Worm (Caenorhabditis elegans): ENCODE results near the gene C17G10.6.
"Not testable (repeated sequence)": the region's sequence is repeated elsewhere in the genome, so short reads cannot be mapped to it uniquely, and the experiment has no call there.

DNA sequence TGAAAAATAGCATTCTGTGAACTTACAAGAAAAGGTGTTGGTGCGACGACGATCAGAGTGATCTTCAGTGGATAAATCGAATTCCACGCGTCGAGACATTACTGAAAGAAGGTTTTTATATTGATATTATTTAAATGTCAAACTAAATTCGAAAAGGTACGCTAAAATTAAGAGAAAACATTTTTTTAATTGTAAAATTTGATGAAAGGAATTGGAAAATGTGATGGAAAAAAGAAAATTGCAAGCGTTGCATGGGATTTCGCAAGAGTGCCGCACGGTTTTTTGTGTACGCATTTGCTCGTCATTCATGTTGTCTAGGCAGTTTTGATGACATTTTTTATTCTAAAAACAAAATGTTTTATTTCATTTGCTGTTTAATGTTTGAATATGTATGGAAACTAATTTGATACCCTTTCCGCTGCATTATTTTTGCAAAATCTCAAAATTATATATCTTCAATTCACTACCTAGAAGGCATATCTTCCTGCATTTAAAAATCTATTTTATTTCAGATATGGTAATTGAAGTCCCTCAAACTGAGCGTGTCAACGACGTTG, 19.4 kb upstream of the C17G10.6 start, which contains the start of the genes eif-3.L and npl-4.2:
- TF ChIP-seq ama-1 (optimal IDR thresholded peaks at IDR 0.05); flt-1 (GFP tag; IDR thresholded peaks at IDR 0.05); hmg-4 (GFP tag; optimal IDR thresholded peaks at IDR 0.05); pes-1 (GFP tag; IDR thresholded peaks at IDR 0.05); aly-1 (tag; optimal IDR thresholded peaks at IDR 0.05); scrt-1 (GFP tag; IDR thresholded peaks at IDR 0.05): not testable (repeated sequence)
